Worm (Caenorhabditis elegans) whole organism, L4 larva: Measurements from ENCODE around the gene ncx-10.

Source experiments
- D1046.2 ChIP-seq: fragments of 200-800 bp; sonication (Bioruptor generic); IDR thresholded peaks from 2 replicates; pipeline ENCODE4 v1.3.6; 2022; ENCODE audit warnings: missing genetic modification characterization, missing compliant biosample characterization
- T26A8.4 ChIP-seq: fragments of 200-800 bp; sonication (Bioruptor generic); IDR thresholded peaks from 2 replicates; pipeline ENCODE4 v1.3.6; 2022; ENCODE audit warnings: missing genetic modification characterization, missing compliant biosample characterization
- Y48G9A.11 ChIP-seq: fragments of 200-800 bp; sonication (Bioruptor generic); IDR thresholded peaks from 2 replicates; pipeline ENCODE4 v1.3.6; 2022; ENCODE audit warnings: missing genetic modification reagents, missing genetic modification characterization, missing compliant biosample characterization
- Y75B8A.6 ChIP-seq: fragments of 200-800 bp; sonication (Bioruptor generic); IDR thresholded peaks from 2 replicates; pipeline ENCODE4 v1.3.6; 2022; ENCODE audit warnings: missing genetic modification reagents, missing genetic modification characterization, missing compliant biosample characterization
- ceh-20 ChIP-seq: fragments of 200-800 bp; sonication (Bioruptor generic); IDR thresholded peaks from 2 replicates; pipeline ENCODE4 v1.3.6; 2022; ENCODE audit warnings: missing genetic modification reagents, missing genetic modification characterization, missing compliant biosample characterization
- ceh-62 ChIP-seq: sonication (generic microtip); optimal IDR thresholded peaks from 2 replicates; lab custom pipeline; 2017; ENCODE audit warnings: missing biosample characterization, missing genetic modification characterization
- cey-2 ChIP-seq: sonication (generic microtip); optimal IDR thresholded peaks from 3 replicates; lab custom pipeline; 2017; ENCODE audit warnings: missing genetic modification characterization, mild to moderate bottlenecking, missing compliant biosample characterization, antibody characterized with exemption, borderline replicate concordance; ENCODE audit not compliant: insufficient read depth
- ctbp-1 ChIP-seq: fragments of 200-800 bp; sonication (Bioruptor generic); IDR thresholded peaks from 2 replicates; pipeline ENCODE4 v1.3.6; 2022; ENCODE audit warnings: missing genetic modification reagents, missing genetic modification characterization, missing compliant biosample characterization
- daf-8 ChIP-seq: fragments of 200-800 bp; sonication (Bioruptor generic); IDR thresholded peaks from 2 replicates; pipeline ENCODE4 v1.3.6; 2022; ENCODE audit warnings: missing genetic modification characterization, missing compliant biosample characterization
- duxl-1 ChIP-seq: sonication (generic microtip); optimal IDR thresholded peaks from 2 replicates; lab custom pipeline; 2016; ENCODE audit warnings: mild to moderate bottlenecking, missing genetic modification characterization, moderate library complexity, missing compliant biosample characterization; ENCODE audit not compliant: poor library complexity
- dve-1 ChIP-seq: sonication (generic microtip); optimal IDR thresholded peaks from 2 replicates; lab custom pipeline; 2017; ENCODE audit warnings: antibody characterized with exemption, mild to moderate bottlenecking, missing genetic modification characterization, missing compliant biosample characterization; ENCODE audit not compliant: insufficient read depth
- fos-1 ChIP-seq: fragments of 150-350 bp; optimal IDR thresholded peaks from 2 replicates; lab custom pipeline; 2014; ENCODE audit warnings: missing biosample characterization, missing genetic modification characterization
- gei-8 ChIP-seq: fragments of 200-800 bp; sonication (Bioruptor generic); optimal IDR thresholded peaks from 2 replicates; lab custom pipeline; 2018; ENCODE audit warnings: mild to moderate bottlenecking, missing genetic modification characterization, missing compliant biosample characterization
- hlh-30 ChIP-seq: sonication (generic microtip); optimal IDR thresholded peaks from 2 replicates; lab custom pipeline; 2017; ENCODE audit warnings: antibody characterized with exemption, mild to moderate bottlenecking, missing genetic modification characterization, missing compliant biosample characterization; ENCODE audit not compliant: insufficient read depth
- lin-29 ChIP-seq: fragments of 200-800 bp; sonication (Bioruptor generic); IDR thresholded peaks from 2 replicates; pipeline ENCODE4 v1.3.6; 2022; ENCODE audit warnings: missing genetic modification reagents, missing genetic modification characterization, missing compliant biosample characterization
- lin-38 ChIP-seq: fragments of 200-800 bp; sonication (Bioruptor generic); IDR thresholded peaks from 2 replicates; pipeline ENCODE4 v1.3.6; 2022; ENCODE audit warnings: missing genetic modification reagents, missing genetic modification characterization, missing compliant biosample characterization
- mes-2 ChIP-seq: sonication (generic microtip); optimal IDR thresholded peaks from 2 replicates; lab custom pipeline; 2016; ENCODE audit warnings: missing genotype, mild to moderate bottlenecking, missing genetic modification characterization, missing compliant biosample characterization; ENCODE audit not compliant: poor library complexity, severe bottlenecking
- nhr-102 ChIP-seq: sonication (generic microtip); optimal IDR thresholded peaks from 2 replicates; lab custom pipeline; 2016; ENCODE audit warnings: mild to moderate bottlenecking, missing genetic modification characterization, moderate library complexity, missing compliant biosample characterization
- nhr-111 ChIP-seq: fragments of 200-800 bp; sonication (Bioruptor generic); optimal IDR thresholded peaks from 2 replicates; lab custom pipeline; 2018; ENCODE audit warnings: mild to moderate bottlenecking, missing genetic modification characterization, missing compliant biosample characterization
- nhr-41 ChIP-seq: fragments of 200-800 bp; sonication (Bioruptor generic); IDR thresholded peaks from 2 replicates; pipeline ENCODE4 v1.3.6; 2022; ENCODE audit warnings: missing genetic modification reagents, missing genetic modification characterization, missing compliant biosample characterization
- pqm-1 ChIP-seq: sonication (generic microtip); optimal IDR thresholded peaks from 2 replicates; lab custom pipeline; 2017; ENCODE audit warnings: missing biosample characterization, missing genetic modification characterization
- sdz-12 ChIP-seq: fragments of 200-800 bp; sonication (Bioruptor generic); optimal IDR thresholded peaks from 2 replicates; lab custom pipeline; 2018; ENCODE audit warnings: mild to moderate bottlenecking, missing genetic modification characterization, missing compliant biosample characterization
- set-16 ChIP-seq: fragments of 200-800 bp; sonication (Bioruptor generic); IDR thresholded peaks from 2 replicates; pipeline ENCODE4 v1.3.6; 2022; ENCODE audit warnings: missing genetic modification reagents, missing genetic modification characterization, missing compliant biosample characterization
- skn-1 ChIP-seq: fragments of 150-350 bp; optimal IDR thresholded peaks from 2 replicates; lab custom pipeline; 2014; ENCODE audit warnings: missing biosample characterization, missing genetic modification characterization
- snpc-4 ChIP-seq: fragments of 150-350 bp; optimal IDR thresholded peaks from 2 replicates; lab custom pipeline; 2014; ENCODE audit warnings: missing biosample characterization, missing genetic modification characterization
- tag-97 ChIP-seq: fragments of 200-800 bp; sonication (Bioruptor generic); IDR thresholded peaks from 2 replicates; pipeline ENCODE4 v1.3.6; 2022; ENCODE audit warnings: missing genetic modification characterization, missing compliant biosample characterization
- tra-1 ChIP-seq: fragments of 200-800 bp; sonication (Bioruptor generic); IDR thresholded peaks from 2 replicates; pipeline ENCODE4 v1.3.6; 2022; ENCODE audit warnings: missing genetic modification reagents, missing genetic modification characterization, missing compliant biosample characterization
- unc-130 ChIP-seq: sonication (generic microtip); optimal IDR thresholded peaks from 2 replicates; lab custom pipeline; 2016; ENCODE audit warnings: missing genetic modification reagents, missing genetic modification characterization, missing compliant biosample characterization
- unc-39 ChIP-seq: sonication (generic microtip); optimal IDR thresholded peaks from 2 replicates; lab custom pipeline; 2017; ENCODE audit warnings: missing biosample characterization, missing genetic modification characterization
- unc-62 ChIP-seq, 3 experiments: fragments of 150-350 bp in 1 of 3; sonication (generic microtip); optimal IDR thresholded peaks in 2 of 3; peaks in 1 of 3; 1 replicate in 1 of 3; 2 replicates in 2 of 3; lab custom pipeline; 2014 to 2017; ENCODE audit warnings: missing biosample characterization in 3 of 3, missing genetic modification characterization in 3 of 3, missing genetic modification reagents in 3 of 3, missing genotype in 1 of 3
- zfp-2 ChIP-seq: sonication (generic microtip); optimal IDR thresholded peaks from 2 replicates; lab custom pipeline; 2016; ENCODE audit warnings: mild to moderate bottlenecking, missing genetic modification characterization, missing compliant biosample characterization
- zfp-3 ChIP-seq: fragments of 200-800 bp; sonication (Bioruptor generic); conservative IDR thresholded peaks from 2 replicates; pipeline ENCODE4 v1.3.6; 2022; ENCODE audit warnings: missing genetic modification reagents, missing genetic modification characterization, missing compliant biosample characterization
- zip-2 ChIP-seq: fragments of 150-350 bp; optimal IDR thresholded peaks from 2 replicates; lab custom pipeline; 2014; ENCODE audit warnings: missing biosample characterization, missing genetic modification characterization
- ztf-11 ChIP-seq: fragments of 150-350 bp; optimal IDR thresholded peaks from 2 replicates; lab custom pipeline; 2014; ENCODE audit warnings: missing biosample characterization, missing genetic modification characterization

ncx-10 gene

ce11 chrV:7937152-7937551 is 4.3 kb upstream of the ncx-10 start, which contains the start of gene srsx-3:
Gene srsx-3 (minus strand): TSS chrV:7937252.
- peak in 1 of 2 experiments; percentile 34 for TF ChIP-seq unc-62 (GFP tag; optimal IDR thresholded peaks at IDR 0.05 in 1 of 2; lab: Kevin White, UChicago)
- TF ChIP-seq unc-62 (tag; optimal IDR thresholded peaks at IDR 0.05; lab: Kevin White, UChicago), result no peak
- no peak for TF ChIP-seq zip-2 (tag; lab: Kevin White, UChicago)
- no peak for TF ChIP-seq sdz-12

- TF ChIP-seq unc-39 (tag; lab: Kevin White, UChicago), result no peak
- TF ChIP-seq skn-1, result no peak
- TF ChIP-seq nhr-41 (GFP tag; lab: Robert Waterston, UW), result no peak
- TF ChIP-seq gei-8, result no peak
Measured at ce11 chrV:7928660-7929059, 4.2 kb downstream of the ncx-10 start, which contains the start of gene srsx-5. Gene srsx-5 (plus strand): TSS chrV:7928960.

- TF ChIP-seq snpc-4, result no peak
- TF ChIP-seq lin-38, result no peak
- no peak for TF ChIP-seq unc-130
- no peak for TF ChIP-seq ceh-20 (GFP tag; lab: Robert Waterston, UW)
- TF ChIP-seq tra-1 (GFP tag; lab: Robert Waterston, UW), result no peak
- no peak for TF ChIP-seq nhr-102 (tag; lab: Kevin White, UChicago)
- no peak for TF ChIP-seq tag-97 (GFP tag; lab: Robert Waterston, UW)
- TF ChIP-seq zfp-2, result no peak
- TF ChIP-seq dve-1 (tag; lab: Kevin White, UChicago), result no peak
- TF ChIP-seq mes-2, result no peak
- no peak for TF ChIP-seq ctbp-1 (GFP tag; lab: Robert Waterston, UW)
- no peak for TF ChIP-seq unc-62 (GFP tag; optimal IDR thresholded peaks at IDR 0.05 in 1 of 2; lab: Kevin White, UChicago)
- no peak for TF ChIP-seq unc-62 (tag; optimal IDR thresholded peaks at IDR 0.05; lab: Kevin White, UChicago)
- TF ChIP-seq set-16, result no peak
- TF ChIP-seq pqm-1 (tag; lab: Kevin White, UChicago), result no peak
- no peak for TF ChIP-seq ztf-11 (tag; lab: Kevin White, UChicago)
- no peak for TF ChIP-seq zfp-3 (GFP tag; lab: Robert Waterston, UW)
- no peak for TF ChIP-seq daf-8 (GFP tag; lab: Robert Waterston, UW)
- TF ChIP-seq, all 104 proteins: peak for 0
Measured at ce11 chrV:7926784-7927183, 6.1 kb downstream of the ncx-10 start, which contains the start of gene srsx-6. Gene srsx-6 (plus strand): TSS chrV:7927084.

- TF ChIP-seq hlh-30 (tag; lab: Kevin White, UChicago) (no peak), T26A8.4 (GFP tag; lab: Robert Waterston, UW) (no peak), sdz-12 (no peak), Y48G9A.11 (GFP tag; lab: Robert Waterston, UW) (no peak), duxl-1 (tag; lab: Kevin White, UChicago) (no peak), fos-1 (tag; lab: Kevin White, UChicago) (no peak), cey-2 (no peak), zfp-3 (GFP tag; lab: Robert Waterston, UW) (no peak), Y75B8A.6 (GFP tag; lab: Robert Waterston, UW) (no peak), ceh-62 (tag; lab: Kevin White, UChicago) (no peak), nhr-111 (GFP tag; lab: Kevin White, UChicago) (no peak), ctbp-1 (GFP tag; lab: Robert Waterston, UW) (no peak), D1046.2 (no peak), lin-29 (GFP tag; lab: Robert Waterston, UW) (no peak), unc-39 (tag; lab: Kevin White, UChicago) (no peak), unc-62 (GFP tag; optimal IDR thresholded peaks at IDR 0.05 in 1 of 2; lab: Kevin White, UChicago) (no peak), unc-62 (tag; optimal IDR thresholded peaks at IDR 0.05; lab: Kevin White, UChicago) (no peak)
Measured at ce11 chrV:7925483-7925882, 7.4 kb downstream of the ncx-10 start, which contains the start of gene srsx-7. Gene srsx-7 (plus strand): TSS chrV:7925783.
